Fruit fly (Drosophila melanogaster) whole organism, adult: ENCODE measurements around the gene COX6B.

Source experiments
- CG1620 ChIP-seq: fragments of 200-800 bp; sonication (Bioruptor generic); optimal IDR thresholded peaks from 2 replicates; lab custom pipeline; 2016; ENCODE audit warnings: missing biosample characterization, missing genetic modification characterization
- CG7045 ChIP-seq: fragments of 200-800 bp; sonication (Bioruptor generic); optimal IDR thresholded peaks from 2 replicates; lab custom pipeline; 2017; ENCODE audit warnings: missing biosample characterization, mild to moderate bottlenecking, missing genetic modification characterization
- CG7101 ChIP-seq: fragments of 200-800 bp; sonication (Bioruptor generic); optimal IDR thresholded peaks from 2 replicates; lab custom pipeline; 2018; ENCODE audit warnings: missing biosample characterization, mild to moderate bottlenecking, missing genetic modification characterization, moderate library complexity
- Clk ChIP-seq: fragments of 200-800 bp; sonication (Bioruptor generic); optimal IDR thresholded peaks from 2 replicates; lab custom pipeline; 2017; ENCODE audit warnings: missing biosample characterization, missing genetic modification characterization
- Hr96 ChIP-seq: fragments of 200-800 bp; sonication (Bioruptor generic); optimal IDR thresholded peaks from 2 replicates; lab custom pipeline; 2016; ENCODE audit warnings: missing biosample characterization, missing genetic modification characterization
- cic ChIP-seq: fragments of 200-800 bp; sonication (Bioruptor generic); optimal IDR thresholded peaks from 2 replicates; lab custom pipeline; 2017; ENCODE audit warnings: missing biosample characterization, mild to moderate bottlenecking, missing genetic modification characterization, moderate library complexity
- cnc ChIP-seq, 2 experiments: fragments of >200 bp; optimal IDR thresholded peaks; 2 replicates each; lab custom pipeline; 2017
- ovo ChIP-seq: fragments of 200-800 bp; sonication (Bioruptor generic); optimal IDR thresholded peaks from 2 replicates; lab custom pipeline; 2016; ENCODE audit warnings: missing biosample characterization, missing genetic modification characterization
- pad ChIP-seq: fragments of 200-800 bp; sonication (Bioruptor generic); optimal IDR thresholded peaks from 3 replicates; lab custom pipeline; 2017; ENCODE audit warnings: missing biosample characterization, missing genetic modification characterization, mild to moderate bottlenecking, moderate library complexity, missing genetic modification reagents
- tj ChIP-seq: fragments of 200-800 bp; sonication (Bioruptor generic); optimal IDR thresholded peaks from 3 replicates; lab custom pipeline; 2017; ENCODE audit warnings: missing biosample characterization, mild to moderate bottlenecking, missing genetic modification characterization, moderate library complexity
- toe ChIP-seq: fragments of 200-800 bp; sonication (Bioruptor generic); optimal IDR thresholded peaks from 2 replicates; lab custom pipeline; 2016; ENCODE audit warnings: missing biosample characterization, missing genetic modification characterization

- TF ChIP-seq CG7101 (tag; lab: Kevin White, UChicago) (no peak), ovo (GFP tag; lab: Kevin White, UChicago) (peak; percentile 34), pad (GFP tag; lab: Kevin White, UChicago) (peak; percentile 20), Hr96 (GFP tag; lab: Kevin White, UChicago) (no peak), cic (GFP tag; lab: Kevin White, UChicago) (no peak), CG1620 (GFP tag; lab: Kevin White, UChicago) (no peak), tj (GFP tag; lab: Kevin White, UChicago) (no peak), Clk (GFP tag; lab: Kevin White, UChicago) (no peak), toe (GFP tag; lab: Kevin White, UChicago) (no peak), cnc (optimal IDR thresholded peaks at IDR 0.05; lab: Kevin White, UChicago) (no peak), CG7045 (no peak)
These were observed 31.1 kb downstream of the COX6B start, which contains the start of gene meso18E for dm6 chrX:19712898-19713627.
